Worm (Caenorhabditis elegans): Measurements from ENCODE around the gene algn-9.

Gene algn-9

ce11 chrII:10580833-10581232, 3.3 kb upstream of the algn-9 start, which contains the start of gene dap-3:
TSS of gene dap-3 (plus strand) at chrII:10581133.
- TF ChIP-seq dmd-8 (GFP tag; IDR thresholded peaks at IDR 0.05) (no peak), lin-13 (GFP tag; optimal IDR thresholded peaks at IDR 0.05) (no peak), egl-43 (GFP tag; IDR thresholded peaks at IDR 0.05) (0 out of 2 replicates have a peak, but pooled peaks have one; percentile 4), F37D6.2 (tag; optimal IDR thresholded peaks at IDR 0.05) (no peak)

ce11 chrII:10582318-10582717, 1.8 kb upstream of the algn-9 start, which contains the start of gene mrps-22:
TSS of gene mrps-22 (plus strand) at chrII:10582618.
- TF ChIP-seq pha-4 (GFP tag; IDR thresholded peaks at IDR 0.05) (no peak), pha-4 (tag; optimal IDR thresholded peaks at IDR 0.05) (no peak), aly-2 (tag; optimal IDR thresholded peaks at IDR 0.05) (no peak)

- TF ChIP-seq ceh-32 (tag; optimal IDR thresholded peaks at IDR 0.05; ENCODE audit: poor library complexity): no peak
- TF ChIP-seq sdz-12 (GFP tag; optimal IDR thresholded peaks at IDR 0.05): no peak
- TF ChIP-seq ceh-28 (tag; optimal IDR thresholded peaks at IDR 0.05): no peak
- TF ChIP-seq nhr-77 (tag; optimal IDR thresholded peaks at IDR 0.05): no peak
- no peak for TF ChIP-seq daf-16 (GFP tag; optimal IDR thresholded peaks at IDR 0.05)
- no peak for TF ChIP-seq daf-16 (tag; optimal IDR thresholded peaks at IDR 0.05)
- TF ChIP-seq ceh-82 (tag; optimal IDR thresholded peaks at IDR 0.05): no peak
Measured at ce11 chrII:10587742-10588141, 3.6 kb downstream of the algn-9 start, which contains the start of gene crn-3. TSS of gene crn-3 (plus strand) at chrII:10588042.

- TF ChIP-seq zfp-2 (tag; optimal IDR thresholded peaks at IDR 0.05) (no peak), zag-1 (tag; optimal IDR thresholded peaks at IDR 0.05) (no peak), pqm-1 (tag; optimal IDR thresholded peaks at IDR 0.05) (no peak), skn-1 (tag; optimal IDR thresholded peaks at IDR 0.05) (no peak), daf-19 (GFP tag; conservative IDR thresholded peaks at IDR 0.05) (no peak), ceh-62 (tag; optimal IDR thresholded peaks at IDR 0.05) (no peak), mes-2 (tag; optimal IDR thresholded peaks at IDR 0.05; ENCODE audit: poor library complexity, severe bottlenecking) (no peak), unc-39 (tag; optimal IDR thresholded peaks at IDR 0.05) (no peak)
Measured at ce11 chrII:10592452-10592851, 8.3 kb downstream of the algn-9 start, which contains the start of gene crn-5. TSS of gene crn-5 (plus strand) at chrII:10592752.

ce11 chrII:10594312-10594711, 10.2 kb downstream of the algn-9 start:
- TF ChIP-seq ZK546.5 (tag; optimal IDR thresholded peaks at IDR 0.05) (no peak), nhr-42 (GFP tag; IDR thresholded peaks at IDR 0.05) (no peak), jun-1 (tag; optimal IDR thresholded peaks at IDR 0.05) (no peak), nhr-76 (tag; optimal IDR thresholded peaks at IDR 0.05) (no peak), ceh-62 (tag; optimal IDR thresholded peaks at IDR 0.05) (no peak), hmg-1.1 (GFP tag; IDR thresholded peaks at IDR 0.05) (no peak), nhr-11 (tag; optimal IDR thresholded peaks at IDR 0.05) (no peak), Y105C5A.15 (GFP tag; IDR thresholded peaks at IDR 0.05) (no peak), R02D3.7 (tag; optimal IDR thresholded peaks at IDR 0.05) (no peak), mep-1 (tag; optimal IDR thresholded peaks at IDR 0.05) (no peak), daf-12 (tag; optimal IDR thresholded peaks at IDR 0.05) (no peak), nhr-77 (tag; optimal IDR thresholded peaks at IDR 0.05) (no peak), mes-2 (tag; optimal IDR thresholded peaks at IDR 0.05; ENCODE audit: poor library complexity, severe bottlenecking) (no peak), nhr-111 (GFP tag; optimal IDR thresholded peaks at IDR 0.05) (no peak), unc-130 (GFP tag; optimal IDR thresholded peaks at IDR 0.05) (no peak), cey-2 (tag; optimal IDR thresholded peaks at IDR 0.05; ENCODE audit: borderline replicate concordance, insufficient read depth) (no peak), F26F4.8 (GFP tag; conservative IDR thresholded peaks at IDR 0.05) (no peak), aha-1 (tag) (no peak), egl-27 (tag; optimal IDR thresholded peaks at IDR 0.05) (no peak)

All from whole organism, L4 larva.